Worm (Caenorhabditis elegans) whole organism, L4 larva: ENCODE results near the gene gldi-6.

Experiments used
- D1046.2 ChIP-seq: fragments of 200-800 bp; sonication (Bioruptor generic); IDR thresholded peaks from 2 replicates; pipeline ENCODE4 v1.3.6; 2022; ENCODE audit warnings: missing genetic modification characterization, missing compliant biosample characterization
- F26F4.8 ChIP-seq: fragments of 200-800 bp; sonication (Bioruptor generic); conservative IDR thresholded peaks from 2 replicates; pipeline ENCODE4 v1.3.6; 2022; ENCODE audit warnings: missing genetic modification characterization, missing compliant biosample characterization
- R02D3.7 ChIP-seq: fragments of 150-350 bp; sonication (generic microtip); optimal IDR thresholded peaks from 3 replicates; lab custom pipeline; 2014; ENCODE audit warnings: missing biosample characterization, missing genetic modification characterization
- Y48G9A.11 ChIP-seq: fragments of 200-800 bp; sonication (Bioruptor generic); IDR thresholded peaks from 2 replicates; pipeline ENCODE4 v1.3.6; 2022; ENCODE audit warnings: missing genetic modification reagents, missing genetic modification characterization, missing compliant biosample characterization
- Y5F2A.4 ChIP-seq: fragments of 200-800 bp; sonication (Bioruptor generic); optimal IDR thresholded peaks from 2 replicates; lab custom pipeline; 2018; ENCODE audit warnings: mild to moderate bottlenecking, missing genetic modification characterization, missing compliant biosample characterization
- ZK337.2 ChIP-seq: fragments of 200-800 bp; sonication (Bioruptor generic); IDR thresholded peaks from 2 replicates; pipeline ENCODE4 v1.3.6; 2022; ENCODE audit warnings: missing genetic modification reagents, missing genetic modification characterization, missing compliant biosample characterization
- aly-2 ChIP-seq: sonication (generic microtip); optimal IDR thresholded peaks from 2 replicates; lab custom pipeline; 2018; ENCODE audit warnings: missing biosample characterization, missing genetic modification characterization
- ama-1 ChIP-seq: fragments of 150-350 bp; optimal IDR thresholded peaks from 2 replicates; lab custom pipeline; 2014; ENCODE audit warnings: inconsistent platforms, mixed read lengths
- attf-4 ChIP-seq: sonication (generic microtip); optimal IDR thresholded peaks from 3 replicates; lab custom pipeline; 2017; ENCODE audit warnings: missing biosample characterization, missing genetic modification characterization
- ceh-62 ChIP-seq: sonication (generic microtip); optimal IDR thresholded peaks from 2 replicates; lab custom pipeline; 2017; ENCODE audit warnings: missing biosample characterization, missing genetic modification characterization
- ceh-82 ChIP-seq: sonication (generic microtip); optimal IDR thresholded peaks from 2 replicates; lab custom pipeline; 2017; ENCODE audit warnings: missing biosample characterization, missing genetic modification characterization
- ces-1 ChIP-seq: fragments of 150-350 bp; sonication (generic microtip); optimal IDR thresholded peaks from 4 replicates; lab custom pipeline; 2014; ENCODE audit warnings: missing biosample characterization, missing genetic modification reagents, missing genetic modification characterization
- cey-2 ChIP-seq: sonication (generic microtip); optimal IDR thresholded peaks from 3 replicates; lab custom pipeline; 2017; ENCODE audit warnings: missing genetic modification characterization, mild to moderate bottlenecking, missing compliant biosample characterization, antibody characterized with exemption, borderline replicate concordance; ENCODE audit not compliant: insufficient read depth
- ctbp-1 ChIP-seq: fragments of 200-800 bp; sonication (Bioruptor generic); IDR thresholded peaks from 2 replicates; pipeline ENCODE4 v1.3.6; 2022; ENCODE audit warnings: missing genetic modification reagents, missing genetic modification characterization, missing compliant biosample characterization
- daf-16 ChIP-seq, 3 experiments: sonication (generic microtip); optimal IDR thresholded peaks; 2 replicates each; lab custom pipeline; 2016 to 2017; ENCODE audit warnings: missing genetic modification characterization in 3 of 3, missing genetic modification reagents in 3 of 3, mild to moderate bottlenecking in 2 of 3, missing compliant biosample characterization in 2 of 3, missing biosample characterization in 1 of 3, moderate library complexity in 1 of 3
- daf-8 ChIP-seq: fragments of 200-800 bp; sonication (Bioruptor generic); IDR thresholded peaks from 2 replicates; pipeline ENCODE4 v1.3.6; 2022; ENCODE audit warnings: missing genetic modification characterization, missing compliant biosample characterization
- dmd-8 ChIP-seq: fragments of 200-800 bp; sonication (Bioruptor generic); IDR thresholded peaks from 2 replicates; pipeline ENCODE4 v1.3.6; 2022; ENCODE audit warnings: missing genetic modification characterization, missing compliant biosample characterization
- dmd-9 ChIP-seq: fragments of 200-800 bp; sonication (Bioruptor generic); IDR thresholded peaks from 2 replicates; pipeline ENCODE4 v1.3.6; 2022; ENCODE audit warnings: missing genetic modification reagents, missing genetic modification characterization, missing compliant biosample characterization
- dpl-1 ChIP-seq: fragments of 150-350 bp; optimal IDR thresholded peaks from 2 replicates; lab custom pipeline; 2014; ENCODE audit warnings: missing biosample characterization, missing genetic modification reagents, missing genetic modification characterization
- egl-27 ChIP-seq: sonication (generic microtip); optimal IDR thresholded peaks from 3 replicates; lab custom pipeline; 2017; ENCODE audit warnings: missing biosample characterization, missing genetic modification reagents, missing genetic modification characterization
- egl-43 ChIP-seq: fragments of 200-800 bp; sonication (Bioruptor generic); IDR thresholded peaks from 2 replicates; pipeline ENCODE4 v1.3.6; 2022; ENCODE audit warnings: missing genetic modification reagents, missing genetic modification characterization, missing compliant biosample characterization
- fkh-10 ChIP-seq: fragments of 150-350 bp; optimal IDR thresholded peaks from 2 replicates; lab custom pipeline; 2014; ENCODE audit warnings: missing biosample characterization, missing genetic modification reagents, missing genetic modification characterization
- hlh-11 ChIP-seq: fragments of 200-800 bp; sonication (Bioruptor generic); optimal IDR thresholded peaks from 2 replicates; lab custom pipeline; 2018; ENCODE audit warnings: mild to moderate bottlenecking, missing genetic modification characterization, missing compliant biosample characterization
- hlh-30 ChIP-seq: sonication (generic microtip); optimal IDR thresholded peaks from 2 replicates; lab custom pipeline; 2017; ENCODE audit warnings: antibody characterized with exemption, mild to moderate bottlenecking, missing genetic modification characterization, missing compliant biosample characterization; ENCODE audit not compliant: insufficient read depth
- hmg-1.1 ChIP-seq: fragments of 200-800 bp; sonication (Bioruptor generic); IDR thresholded peaks from 2 replicates; pipeline ENCODE4 v1.3.6; 2022; ENCODE audit warnings: missing genetic modification reagents, missing genetic modification characterization, missing compliant biosample characterization
- jun-1 ChIP-seq: fragments of 150-350 bp; optimal IDR thresholded peaks from 2 replicates; lab custom pipeline; 2014; ENCODE audit warnings: missing biosample characterization, missing genetic modification reagents, missing genetic modification characterization
- lim-7 ChIP-seq: fragments of 200-800 bp; sonication (Bioruptor generic); IDR thresholded peaks from 2 replicates; pipeline ENCODE4 v1.3.6; 2022; ENCODE audit warnings: missing genetic modification characterization, missing compliant biosample characterization
- lin-13 ChIP-seq: fragments of 150-350 bp; optimal IDR thresholded peaks from 2 replicates; lab custom pipeline; 2014; ENCODE audit warnings: missing biosample characterization, missing genetic modification reagents, missing genetic modification characterization
- lin-39 ChIP-seq: fragments of 150-350 bp; optimal IDR thresholded peaks from 2 replicates; lab custom pipeline; 2014; ENCODE audit warnings: missing biosample characterization, missing genetic modification reagents, missing genetic modification characterization
- lsy-2 ChIP-seq, 2 experiments: fragments of 150-350 bp in 1 of 2; sonication (generic microtip) in 1 of 2; optimal IDR thresholded peaks; 2 replicates each; lab custom pipeline; 2014 to 2017; ENCODE audit warnings: missing biosample characterization in 2 of 2, missing genetic modification characterization in 2 of 2
- madf-5 ChIP-seq, 2 experiments: fragments of 200-800 bp; sonication (Bioruptor generic); IDR thresholded peaks; 2 replicates each; pipeline ENCODE4 v1.3.6; 2022; ENCODE audit warnings: missing compliant biosample characterization in 2 of 2, missing genetic modification characterization in 2 of 2
- madf-9 ChIP-seq: fragments of 200-800 bp; sonication (Bioruptor generic); conservative IDR thresholded peaks from 2 replicates; pipeline ENCODE4 v1.3.6; 2022; ENCODE audit warnings: missing genetic modification reagents, missing genetic modification characterization, missing compliant biosample characterization
- mxl-3 ChIP-seq: fragments of 200-800 bp; sonication (Bioruptor generic); optimal IDR thresholded peaks from 2 replicates; lab custom pipeline; 2018; ENCODE audit warnings: mild to moderate bottlenecking, missing genetic modification characterization, missing compliant biosample characterization
- nhr-25 ChIP-seq: sonication (generic microtip); optimal IDR thresholded peaks from 2 replicates; lab custom pipeline; 2017; ENCODE audit warnings: missing genetic modification characterization, mild to moderate bottlenecking, missing compliant biosample characterization, antibody characterized with exemption, moderate library complexity, borderline replicate concordance; ENCODE audit not compliant: insufficient read depth
- nhr-41 ChIP-seq: fragments of 200-800 bp; sonication (Bioruptor generic); IDR thresholded peaks from 2 replicates; pipeline ENCODE4 v1.3.6; 2022; ENCODE audit warnings: missing genetic modification reagents, missing genetic modification characterization, missing compliant biosample characterization
- nhr-48 ChIP-seq: sonication (generic microtip); optimal IDR thresholded peaks from 2 replicates; lab custom pipeline; 2016; ENCODE audit warnings: mild to moderate bottlenecking, missing genetic modification characterization, missing compliant biosample characterization
- nhr-76 ChIP-seq: fragments of 150-350 bp; optimal IDR thresholded peaks from 2 replicates; lab custom pipeline; 2014; ENCODE audit warnings: missing biosample characterization, missing genetic modification characterization
- php-3 ChIP-seq: fragments of 200-800 bp; sonication (Bioruptor generic); IDR thresholded peaks from 2 replicates; pipeline ENCODE4 v1.3.6; 2022; ENCODE audit warnings: missing genetic modification reagents, missing genetic modification characterization, missing compliant biosample characterization
- pqm-1 ChIP-seq: sonication (generic microtip); optimal IDR thresholded peaks from 2 replicates; lab custom pipeline; 2017; ENCODE audit warnings: missing biosample characterization, missing genetic modification characterization
- saeg-2 ChIP-seq: fragments of 200-800 bp; sonication (Bioruptor generic); IDR thresholded peaks from 2 replicates; pipeline ENCODE4 v1.3.6; 2022; ENCODE audit warnings: missing genetic modification reagents, missing genetic modification characterization, missing compliant biosample characterization
- set-16 ChIP-seq: fragments of 200-800 bp; sonication (Bioruptor generic); IDR thresholded peaks from 2 replicates; pipeline ENCODE4 v1.3.6; 2022; ENCODE audit warnings: missing genetic modification reagents, missing genetic modification characterization, missing compliant biosample characterization
- snpc-4 ChIP-seq: fragments of 150-350 bp; optimal IDR thresholded peaks from 2 replicates; lab custom pipeline; 2014; ENCODE audit warnings: missing biosample characterization, missing genetic modification characterization
- spr-1 ChIP-seq: sonication (generic microtip); optimal IDR thresholded peaks from 2 replicates; lab custom pipeline; 2016; ENCODE audit warnings: mild to moderate bottlenecking, missing genetic modification characterization, missing compliant biosample characterization
- tag-97 ChIP-seq: fragments of 200-800 bp; sonication (Bioruptor generic); IDR thresholded peaks from 2 replicates; pipeline ENCODE4 v1.3.6; 2022; ENCODE audit warnings: missing genetic modification characterization, missing compliant biosample characterization
- unc-130 ChIP-seq: sonication (generic microtip); optimal IDR thresholded peaks from 2 replicates; lab custom pipeline; 2016; ENCODE audit warnings: missing genetic modification reagents, missing genetic modification characterization, missing compliant biosample characterization
- vab-7 ChIP-seq: fragments of 200-800 bp; sonication (Bioruptor generic); IDR thresholded peaks from 2 replicates; pipeline ENCODE4 v1.3.6; 2022; ENCODE audit warnings: missing genetic modification reagents, missing genetic modification characterization, missing compliant biosample characterization
- zfp-2 ChIP-seq: sonication (generic microtip); optimal IDR thresholded peaks from 2 replicates; lab custom pipeline; 2016; ENCODE audit warnings: mild to moderate bottlenecking, missing genetic modification characterization, missing compliant biosample characterization
- zip-11 ChIP-seq: fragments of 200-800 bp; sonication (Bioruptor generic); IDR thresholded peaks from 2 replicates; pipeline ENCODE4 v1.3.6; 2022; ENCODE audit warnings: missing genetic modification characterization, missing compliant biosample characterization
- zip-2 ChIP-seq: fragments of 150-350 bp; optimal IDR thresholded peaks from 2 replicates; lab custom pipeline; 2014; ENCODE audit warnings: missing biosample characterization, missing genetic modification characterization
- ztf-7 ChIP-seq: fragments of 150-350 bp; optimal IDR thresholded peaks from 2 replicates; lab custom pipeline; 2014; ENCODE audit warnings: missing biosample characterization, missing genetic modification characterization

gldi-6 gene

ce11 chrII:3439244-3439698, 7.5 kb upstream of the gldi-6 start:
- TF ChIP-seq ceh-62 (tag; lab: Kevin White, UChicago) (no peak), dmd-8 (GFP tag; lab: Robert Waterston, UW) (peak; percentile 91), dmd-9 (GFP tag; lab: Robert Waterston, UW) (peak; percentile 78), vab-7 (peak; percentile 84), lin-13 (GFP tag; lab: Kevin White, UChicago) (peak; percentile 58), php-3 (GFP tag; lab: Robert Waterston, UW) (peak; percentile 77), saeg-2 (GFP tag; lab: Robert Waterston, UW) (peak; percentile 53; the same call in 1 of the 2 replicates), Y5F2A.4 (GFP tag; lab: Kevin White, UChicago) (peak; percentile 59), fkh-10 (GFP tag; lab: Kevin White, UChicago) (no peak), D1046.2 (GFP tag; lab: Robert Waterston, UW) (peak; percentile 77; the same call in 1 of the 2 replicates), zfp-2 (tag; lab: Kevin White, UChicago) (peak; percentile 6), egl-27 (tag; lab: Kevin White, UChicago) (no peak), egl-43 (GFP tag; lab: Robert Waterston, UW) (peak; percentile 87), daf-8 (GFP tag; lab: Robert Waterston, UW) (no peak), madf-5 (GFP tag; IDR thresholded peaks at IDR 0.05; lab: Robert Waterston, UW) (peak; percentile 58 to 81; a peak in 2 of 4 replicates), ces-1 (GFP tag; lab: Kevin White, UChicago) (no peak), cey-2 (no peak), hlh-30 (tag; lab: Kevin White, UChicago) (peak; percentile 30), tag-97 (no peak), nhr-41 (GFP tag; lab: Robert Waterston, UW) (0 out of 2 replicates have a peak, but pooled peaks have one; percentile 45), ceh-82 (tag; lab: Kevin White, UChicago) (no peak), aly-2 (no peak), lsy-2 (tag; optimal IDR thresholded peaks at IDR 0.05; lab: Kevin White, UChicago) (peak in 1 of 2 experiments; percentile 63), pqm-1 (tag; lab: Kevin White, UChicago) (peak; percentile 67), spr-1 (tag; lab: Kevin White, UChicago) (peak; percentile 32), Y48G9A.11 (GFP tag; lab: Robert Waterston, UW) (peak; percentile 84), jun-1 (tag; lab: Kevin White, UChicago) (no peak), nhr-76 (tag; lab: Kevin White, UChicago) (no peak), attf-4 (no peak), ctbp-1 (GFP tag; lab: Robert Waterston, UW) (peak; percentile 67), lin-39 (tag; lab: Kevin White, UChicago) (no peak), hlh-11 (tag; lab: Kevin White, UChicago) (peak; percentile 81), nhr-25 (tag; lab: Kevin White, UChicago) (no peak), unc-130 (GFP tag; lab: Kevin White, UChicago) (peak; percentile 60), zip-2 (tag; lab: Kevin White, UChicago) (no peak), mxl-3 (GFP tag; lab: Kevin White, UChicago) (peak; percentile 38), F26F4.8 (GFP tag; lab: Robert Waterston, UW) (peak; percentile 81), nhr-48 (tag; lab: Kevin White, UChicago) (peak; percentile 4), snpc-4 (no peak), madf-9 (peak; percentile 26; the same call in 1 of the 2 replicates), R02D3.7 (tag; lab: Kevin White, UChicago) (no peak), hmg-1.1 (GFP tag; lab: Robert Waterston, UW) (peak; percentile 75; the same call in 1 of the 2 replicates), ztf-7 (no peak), dpl-1 (GFP tag; lab: Kevin White, UChicago) (no peak), zip-11 (GFP tag; lab: Robert Waterston, UW) (no peak), set-16 (GFP tag; lab: Robert Waterston, UW) (peak; percentile 95), lim-7 (peak; percentile 72; the same call in 1 of the 2 replicates), ama-1 (lab: Kevin White, UChicago) (no peak), daf-16 (GFP tag; optimal IDR thresholded peaks at IDR 0.05; lab: Kevin White, UChicago) (peak; percentile 63 to 90), daf-16 (tag; optimal IDR thresholded peaks at IDR 0.05; lab: Kevin White, UChicago) (peak; percentile 76), ZK337.2 (no peak)
